ENCODE assay signal across 6 worm cellular contexts in the genomic region with DNA sequence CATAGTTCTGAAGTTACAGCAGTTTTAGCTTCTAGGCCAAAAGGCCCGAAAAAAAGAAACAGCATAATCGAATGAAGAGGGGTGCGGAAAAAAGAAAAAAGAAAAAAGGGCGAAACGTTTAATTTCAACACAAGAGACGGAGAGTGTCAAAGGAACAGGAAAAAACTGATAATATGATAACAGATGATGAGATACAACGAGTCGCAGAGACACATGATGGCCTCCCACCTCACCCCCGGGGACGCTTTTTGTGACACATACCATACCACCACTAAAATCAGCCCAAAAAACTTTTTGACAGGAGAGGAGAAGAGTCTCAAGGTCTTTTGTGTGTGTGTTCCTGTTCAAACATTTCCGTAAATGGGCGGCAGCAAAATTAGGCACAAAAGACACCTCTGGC.
TF ChIP-seq lines count a peak whose summit lies in the region.

No protein-coding gene starts in this region.

TF ChIP-seq in whole organism, L1 larva, 84 proteins besides CTCF, POLR2A, EP300 and RAD21 (continues in another document):
- TF ChIP-seq tbx-2 (tag; optimal IDR thresholded peaks at IDR 0.05; lab: Kevin White, UChicago) (no peak), zip-4 (GFP tag; optimal IDR thresholded peaks at IDR 0.05; lab: Kevin White, UChicago) (no peak), elt-3 (tag; optimal IDR thresholded peaks at IDR 0.05; lab: Kevin White, UChicago) (peak in 3 of 6 experiments; percentile 10 to 68 (median 46)), egl-13 (tag; optimal IDR thresholded peaks at IDR 0.05; lab: Kevin White, UChicago) (no peak), blmp-1 (tag; optimal IDR thresholded peaks at IDR 0.05; lab: Kevin White, UChicago) (peak; percentile 26), efl-1 (optimal IDR thresholded peaks at IDR 0.05; lab: Kevin White, UChicago) (no peak), efl-1 (GFP tag; optimal IDR thresholded peaks at IDR 0.05 in 1 of 2; lab: Kevin White, UChicago) (peak in 1 of 2 experiments; percentile 90), nhr-85 (tag; lab: Kevin White, UChicago) (no peak), ets-5 (GFP tag; IDR thresholded peaks at IDR 0.05; lab: Robert Waterston, UW) (no peak), xbp-1 (tag; optimal IDR thresholded peaks at IDR 0.05; lab: Kevin White, UChicago) (no peak), mef-2 (tag; optimal IDR thresholded peaks at IDR 0.05; lab: Kevin White, UChicago) (no peak), nhr-12 (tag; optimal IDR thresholded peaks at IDR 0.05; lab: Kevin White, UChicago) (no peak), lsy-2 (tag; optimal IDR thresholded peaks at IDR 0.05; lab: Kevin White, UChicago) (no peak), C34B4.2 (tag; optimal IDR thresholded peaks at IDR 0.05; lab: Kevin White, UChicago) (no peak), lin-15B (tag; optimal IDR thresholded peaks at IDR 0.05; lab: Kevin White, UChicago) (no peak)

TF ChIP-seq in whole organism, L2 larva, 48 proteins besides CTCF, POLR2A, EP300 and RAD21:
- peak; percentile 52 for TF ChIP-seq crh-2 (tag; optimal IDR thresholded peaks at IDR 0.05; lab: Kevin White, UChicago)
- peak; percentile 92 for TF ChIP-seq fos-1 (tag; optimal IDR thresholded peaks at IDR 0.05; lab: Kevin White, UChicago)
- no peak for TF ChIP-seq peb-1 (tag; optimal IDR thresholded peaks at IDR 0.05; lab: Kevin White, UChicago)
- TF ChIP-seq gmeb-1 (tag; optimal IDR thresholded peaks at IDR 0.05; lab: Kevin White, UChicago): peak; percentile 20
- TF ChIP-seq nhr-25 (tag; optimal IDR thresholded peaks at IDR 0.05; lab: Kevin White, UChicago): peak; percentile 19
- TF ChIP-seq C34F6.9 (tag; optimal IDR thresholded peaks at IDR 0.05; lab: Kevin White, UChicago): peak; percentile 5
- peak; percentile 3 for TF ChIP-seq sma-9 (GFP tag; optimal IDR thresholded peaks at IDR 0.05; lab: Kevin White, UChicago)
- TF ChIP-seq sma-9 (tag; optimal IDR thresholded peaks at IDR 0.05; lab: Kevin White, UChicago): no peak
- TF ChIP-seq mab-5 (tag; optimal IDR thresholded peaks at IDR 0.05; lab: Kevin White, UChicago): no peak

TF ChIP-seq in whole organism, L3 larva, 47 proteins besides CTCF, POLR2A, EP300 and RAD21:
- TF ChIP-seq elt-3 (tag; optimal IDR thresholded peaks at IDR 0.05; lab: Kevin White, UChicago) (no peak), zag-1 (tag; optimal IDR thresholded peaks at IDR 0.05; lab: Kevin White, UChicago) (no peak), elt-2 (tag; optimal IDR thresholded peaks at IDR 0.05; lab: Kevin White, UChicago) (peak; percentile 84), snpc-4 (tag; optimal IDR thresholded peaks at IDR 0.05; lab: Kevin White, UChicago) (peak; percentile 15), jun-1 (tag; optimal IDR thresholded peaks at IDR 0.05; lab: Kevin White, UChicago) (peak; percentile 36), pqm-1 (tag; optimal IDR thresholded peaks at IDR 0.05; lab: Kevin White, UChicago) (peak; percentile 67), nfya-1 (tag; optimal IDR thresholded peaks at IDR 0.05; lab: Kevin White, UChicago; ENCODE audit: insufficient read depth) (peak; percentile 18), nhr-23 (tag; optimal IDR thresholded peaks at IDR 0.05; lab: Kevin White, UChicago) (no peak), hmg-11 (tag; optimal IDR thresholded peaks at IDR 0.05; lab: Kevin White, UChicago) (peak; percentile 38), nhr-25 (tag; optimal IDR thresholded peaks at IDR 0.05; lab: Kevin White, UChicago) (peak; percentile 12), ceh-16 (tag; optimal IDR thresholded peaks at IDR 0.05; lab: Kevin White, UChicago) (no peak), skn-1 (tag; optimal IDR thresholded peaks at IDR 0.05; lab: Kevin White, UChicago) (peak; percentile 24), ztf-11 (tag; optimal IDR thresholded peaks at IDR 0.05; lab: Kevin White, UChicago) (no peak), egl-5 (tag; optimal IDR thresholded peaks at IDR 0.05; lab: Kevin White, UChicago) (no peak), nhr-11 (tag; optimal IDR thresholded peaks at IDR 0.05; lab: Kevin White, UChicago) (no peak), fkh-2 (tag; optimal IDR thresholded peaks at IDR 0.05; lab: Kevin White, UChicago) (no peak)

TF ChIP-seq in whole organism, L4 larva, 104 proteins besides CTCF, POLR2A, EP300 and RAD21 (continues in another document):
- no peak for TF ChIP-seq tag-97 (GFP tag; IDR thresholded peaks at IDR 0.05; lab: Robert Waterston, UW)
- TF ChIP-seq lir-3 (tag; optimal IDR thresholded peaks at IDR 0.05; lab: Kevin White, UChicago): no peak
- no peak for TF ChIP-seq Y105C5A.15 (GFP tag; IDR thresholded peaks at IDR 0.05; lab: Robert Waterston, UW)
- TF ChIP-seq nhr-77 (tag; optimal IDR thresholded peaks at IDR 0.05; lab: Kevin White, UChicago): no peak
- peak; percentile 38 for TF ChIP-seq mes-2 (tag; optimal IDR thresholded peaks at IDR 0.05; lab: Kevin White, UChicago; ENCODE audit: poor library complexity, severe bottlenecking)
- 0 out of 2 replicates have a peak, but pooled peaks have one; percentile 16 for TF ChIP-seq tra-1 (GFP tag; IDR thresholded peaks at IDR 0.05; lab: Robert Waterston, UW)
- TF ChIP-seq nhr-28 (tag; optimal IDR thresholded peaks at IDR 0.05; lab: Kevin White, UChicago): peak; percentile 83
- TF ChIP-seq lsy-2 (tag; optimal IDR thresholded peaks at IDR 0.05; lab: Kevin White, UChicago): peak in 1 of 2 experiments; percentile 10
- no peak for TF ChIP-seq nhr-10 (tag; optimal IDR thresholded peaks at IDR 0.05; lab: Kevin White, UChicago)
- no peak for TF ChIP-seq daf-12 (tag; optimal IDR thresholded peaks at IDR 0.05; lab: Kevin White, UChicago)
- TF ChIP-seq Y48G9A.11 (GFP tag; IDR thresholded peaks at IDR 0.05; lab: Robert Waterston, UW): no peak
- TF ChIP-seq hlh-30 (tag; optimal IDR thresholded peaks at IDR 0.05; lab: Kevin White, UChicago; ENCODE audit: insufficient read depth): peak; percentile 88
- peak; percentile 42; the same call in 1 of the 2 replicates for TF ChIP-seq hmg-1.1 (GFP tag; IDR thresholded peaks at IDR 0.05; lab: Robert Waterston, UW)
- TF ChIP-seq zfp-2 (tag; optimal IDR thresholded peaks at IDR 0.05; lab: Kevin White, UChicago): no peak
- no peak for TF ChIP-seq aly-2 (tag; optimal IDR thresholded peaks at IDR 0.05; lab: Kevin White, UChicago)
- no peak for TF ChIP-seq dmd-8 (GFP tag; IDR thresholded peaks at IDR 0.05; lab: Robert Waterston, UW)
- no peak for TF ChIP-seq nhr-237 (tag; optimal IDR thresholded peaks at IDR 0.05; lab: Kevin White, UChicago)

TF ChIP-seq in whole organism, late embryonic, 69 proteins besides CTCF, POLR2A, EP300 and RAD21:
- TF ChIP-seq elt-2 (tag; optimal IDR thresholded peaks at IDR 0.05; lab: Kevin White, UChicago) (peak; percentile 45), tbx-2 (tag; optimal IDR thresholded peaks at IDR 0.05; lab: Kevin White, UChicago) (no peak)
TF ChIP-seq in whole organism, late embryonic: peak in this region for 1.

TF ChIP-seq in whole organism, young adult, 124 proteins besides CTCF, POLR2A, EP300 and RAD21:
- no peak for TF ChIP-seq mcd-1 (GFP tag; IDR thresholded peaks at IDR 0.05; lab: Robert Waterston, UW)
- peak; percentile 89 for TF ChIP-seq nhr-80 (tag; optimal IDR thresholded peaks at IDR 0.05; lab: Kevin White, UChicago)
